Worm (Caenorhabditis elegans): ENCODE data around the gene cfim-2.
A peak's percentile ranks its signal among the peaks of the same experiment; 100 is the strongest.

Gene cfim-2

ce11 chrIV:8924126-8924525 lies 2.0 kb upstream of the cfim-2 start:
- no peak for TF ChIP-seq snpc-3.4 (tag; optimal IDR thresholded peaks at IDR 0.05)
- no peak for TF ChIP-seq tbx-9 (tag; optimal IDR thresholded peaks at IDR 0.05; ENCODE audit: borderline replicate concordance)
- TF ChIP-seq nfya-1 (tag; optimal IDR thresholded peaks at IDR 0.05; ENCODE audit: borderline replicate concordance, insufficient read depth), result no peak
- TF ChIP-seq nhr-179 (tag; optimal IDR thresholded peaks at IDR 0.05), result no peak
- TF ChIP-seq lsy-27 (tag; optimal IDR thresholded peaks at IDR 0.05; ENCODE audit: borderline replicate concordance, insufficient read depth), result no peak
- TF ChIP-seq nhr-80 (tag; optimal IDR thresholded peaks at IDR 0.05), result no peak

ce11 chrIV:8926511-8926910 lies 387 bp downstream of the cfim-2 start:
- TF ChIP-seq ztf-22 (GFP tag; optimal IDR thresholded peaks at IDR 0.05), result no peak
- no peak for TF ChIP-seq nhr-179 (tag; optimal IDR thresholded peaks at IDR 0.05)
- no peak for TF ChIP-seq madf-6 (GFP tag; IDR thresholded peaks at IDR 0.05)
- TF ChIP-seq hlh-12 (tag; optimal IDR thresholded peaks at IDR 0.05), result no peak
- no peak for TF ChIP-seq unc-62 (GFP tag; optimal IDR thresholded peaks at IDR 0.05)
- no peak for TF ChIP-seq snpc-1.3 (tag; optimal IDR thresholded peaks at IDR 0.05; ENCODE audit: insufficient read depth)
- no peak for TF ChIP-seq ets-4 (GFP tag; optimal IDR thresholded peaks at IDR 0.05)
- TF ChIP-seq F57A8.1 (GFP tag; optimal IDR thresholded peaks at IDR 0.05), result no peak
- TF ChIP-seq ekl-4 (GFP tag; IDR thresholded peaks at IDR 0.05), result no peak
- TF ChIP-seq sdz-38 (tag; optimal IDR thresholded peaks at IDR 0.05), result no peak
- TF ChIP-seq zim-3 (tag; optimal IDR thresholded peaks at IDR 0.05), result no peak
- TF ChIP-seq ceh-79 (tag; optimal IDR thresholded peaks at IDR 0.05), result no peak
- no peak for TF ChIP-seq nfyb-1 (GFP tag; IDR thresholded peaks at IDR 0.05)
- no peak for TF ChIP-seq Y56A3A.18 (GFP tag; IDR thresholded peaks at IDR 0.05)
- TF ChIP-seq cebp-2 (GFP tag; IDR thresholded peaks at IDR 0.05), result no peak
- no peak for TF ChIP-seq D2030.7 (GFP tag; IDR thresholded peaks at IDR 0.05)
- no peak for TF ChIP-seq ceh-58 (GFP tag; IDR thresholded peaks at IDR 0.05)
- no peak for TF ChIP-seq egrh-3 (GFP tag; IDR thresholded peaks at IDR 0.05)
- no peak for TF ChIP-seq ztf-26 (tag; optimal IDR thresholded peaks at IDR 0.05)
- no peak for TF ChIP-seq lin-54 (GFP tag; optimal IDR thresholded peaks at IDR 0.05)

ce11 chrIV:8927093-8927492 lies 969 bp downstream of the cfim-2 start:
- TF ChIP-seq B0019.2 (GFP tag; conservative IDR thresholded peaks at IDR 0.05) (0 out of 2 replicates have a peak, but pooled peaks have one; percentile 43), lsy-27 (tag; optimal IDR thresholded peaks at IDR 0.05; ENCODE audit: borderline replicate concordance, insufficient read depth) (peak; percentile 75), snpc-3.4 (tag; optimal IDR thresholded peaks at IDR 0.05) (peak; percentile 89), snpc-1.3 (tag; optimal IDR thresholded peaks at IDR 0.05; ENCODE audit: insufficient read depth) (peak; percentile 95), D2030.7 (GFP tag; IDR thresholded peaks at IDR 0.05) (peak; percentile 52; the same call in 1 of the 2 replicates), bed-1 (GFP tag; IDR thresholded peaks at IDR 0.05) (0 out of 2 replicates have a peak, but pooled peaks have one; percentile 65), nfyb-1 (GFP tag; IDR thresholded peaks at IDR 0.05) (peak; percentile 91), aptf-2 (GFP tag; conservative IDR thresholded peaks at IDR 0.05) (no peak), dpff-1 (tag; optimal IDR thresholded peaks at IDR 0.05) (peak; percentile 85), xnd-1 (tag; optimal IDR thresholded peaks at IDR 0.05) (peak; percentile 42), lir-1 (GFP tag; conservative IDR thresholded peaks at IDR 0.05) (peak; percentile 76), ceh-91 (GFP tag; IDR thresholded peaks at IDR 0.05) (0 out of 2 replicates have a peak, but pooled peaks have one; percentile 7), ztf-28 (GFP tag; IDR thresholded peaks at IDR 0.05) (peak; percentile 85), lin-40 (tag; optimal IDR thresholded peaks at IDR 0.05) (peak; percentile 84), lin-54 (GFP tag; optimal IDR thresholded peaks at IDR 0.05) (peak; percentile 82), efl-1 (GFP tag; optimal IDR thresholded peaks at IDR 0.05) (peak; percentile 40), F22D6.2 (tag; optimal IDR thresholded peaks at IDR 0.05) (peak; percentile 51), snpc-4 (GFP tag; optimal IDR thresholded peaks at IDR 0.05) (peak; percentile 65), snpc-4 (tag; optimal IDR thresholded peaks at IDR 0.05) (peak; percentile 31 to 84 (median 81)), Y79H2A.3 (GFP tag; conservative IDR thresholded peaks at IDR 0.05) (peak; percentile 29; the same call in 1 of the 2 replicates), rpc-1 (optimal IDR thresholded peaks at IDR 0.05) (peak; percentile 94), rpc-1 (tag; optimal IDR thresholded peaks at IDR 0.05) (peak; percentile 91), let-526 (GFP tag; IDR thresholded peaks at IDR 0.05) (peak; percentile 50; the same call in 1 of the 2 replicates), ceh-40 (GFP tag; IDR thresholded peaks at IDR 0.05) (0 out of 2 replicates have a peak, but pooled peaks have one; percentile 54), B0261.1 (tag; optimal IDR thresholded peaks at IDR 0.05) (peak; percentile 98), unc-130 (GFP tag; optimal IDR thresholded peaks at IDR 0.05) (peak; percentile 84), ceh-27 (GFP tag; optimal IDR thresholded peaks at IDR 0.05) (peak; percentile 84)
